Fruit fly (Drosophila melanogaster) S2 (cell line): ENCODE data around the gene Prx2.
A peak's percentile ranks its signal among the peaks of the same experiment; 100 is the strongest.

Source experiments
- CG8478 ChIP-seq: fragments of >200 bp; optimal IDR thresholded peaks from 2 replicates; lab custom pipeline; 2018
- CTCF ChIP-seq, 2 experiments: fragments of >200 bp; optimal IDR thresholded peaks; 2 replicates each; lab custom pipeline; 2018

Prx2 gene

dm6 chrX:13329572-13330046 lies at the start of gene Prx2:
Prx2 (plus strand) TSS chrX:13329824.
- TF ChIP-seq CG8478 (no peak), CTCF (optimal IDR thresholded peaks at IDR 0.05; lab: Kevin White, UChicago) (peak; percentile 86 to 87)

- no peak for TF ChIP-seq CG8478
- TF ChIP-seq CTCF (optimal IDR thresholded peaks at IDR 0.05; lab: Kevin White, UChicago), result no peak
Measured at dm6 chrX:13280235-13280634, 49.4 kb upstream of the Prx2 start.

- TF ChIP-seq CTCF (optimal IDR thresholded peaks at IDR 0.05; lab: Kevin White, UChicago) (no peak), CG8478 (no peak)
Measured at dm6 chrX:13280738-13281137, 48.9 kb upstream of the Prx2 start.

- TF ChIP-seq CG8478, result no peak
- no peak for TF ChIP-seq CTCF (optimal IDR thresholded peaks at IDR 0.05; lab: Kevin White, UChicago)
Measured at dm6 chrX:13281244-13281877, 48.3 kb upstream of the Prx2 start.

- no peak for TF ChIP-seq CG8478
- no peak for TF ChIP-seq CTCF (optimal IDR thresholded peaks at IDR 0.05; lab: Kevin White, UChicago)
Measured at dm6 chrX:13282717-13283116, 46.9 kb upstream of the Prx2 start.

- TF ChIP-seq CG8478 (no peak), CTCF (optimal IDR thresholded peaks at IDR 0.05; lab: Kevin White, UChicago) (no peak)
Measured at dm6 chrX:13283940-13284547, 45.6 kb upstream of the Prx2 start.

dm6 chrX:13284548-13284974 lies 45.1 kb upstream of the Prx2 start:
- no peak for TF ChIP-seq CG8478
- no peak for TF ChIP-seq CTCF (optimal IDR thresholded peaks at IDR 0.05; lab: Kevin White, UChicago)

dm6 chrX:13285001-13285748 lies 44.4 kb upstream of the Prx2 start, which contains the start of the genes HDAC4 and CG15743:
HDAC4 (minus strand) TSS chrX:13285632.
CG15743 (plus strand) TSS chrX:13285707.
- no peak for TF ChIP-seq CG8478
- no peak for TF ChIP-seq CTCF (optimal IDR thresholded peaks at IDR 0.05; lab: Kevin White, UChicago)

- TF ChIP-seq CG8478 (no peak), CTCF (optimal IDR thresholded peaks at IDR 0.05; lab: Kevin White, UChicago) (no peak)
Measured at dm6 chrX:13285749-13286336, 43.8 kb upstream of the Prx2 start.

- no peak for TF ChIP-seq CG8478
- TF ChIP-seq CTCF (optimal IDR thresholded peaks at IDR 0.05; lab: Kevin White, UChicago), result peak; percentile 10 to 40
Measured at dm6 chrX:13287854-13288376, 41.7 kb upstream of the Prx2 start, which contains the start of gene Remo. Remo (plus strand) TSS chrX:13288051.

dm6 chrX:13296405-13297183 lies 33.0 kb upstream of the Prx2 start, which contains the start of gene CG1622:
CG1622 (plus strand) TSS chrX:13297082.
- TF ChIP-seq CTCF (optimal IDR thresholded peaks at IDR 0.05; lab: Kevin White, UChicago) (no peak), CG8478 (no peak)

dm6 chrX:13300835-13301502 lies 28.7 kb upstream of the Prx2 start:
- TF ChIP-seq CTCF (optimal IDR thresholded peaks at IDR 0.05; lab: Kevin White, UChicago) (no peak), CG8478 (no peak)

- TF ChIP-seq CG8478, result no peak
- no peak for TF ChIP-seq CTCF (optimal IDR thresholded peaks at IDR 0.05; lab: Kevin White, UChicago)
Measured at dm6 chrX:13302315-13302614, 27.4 kb upstream of the Prx2 start, which contains the start of gene CG1764. CG1764 (minus strand) TSS chrX:13302415.
